Fruit fly (Drosophila melanogaster): ENCODE results near the gene mfrn.

The mfrn gene

DNA sequence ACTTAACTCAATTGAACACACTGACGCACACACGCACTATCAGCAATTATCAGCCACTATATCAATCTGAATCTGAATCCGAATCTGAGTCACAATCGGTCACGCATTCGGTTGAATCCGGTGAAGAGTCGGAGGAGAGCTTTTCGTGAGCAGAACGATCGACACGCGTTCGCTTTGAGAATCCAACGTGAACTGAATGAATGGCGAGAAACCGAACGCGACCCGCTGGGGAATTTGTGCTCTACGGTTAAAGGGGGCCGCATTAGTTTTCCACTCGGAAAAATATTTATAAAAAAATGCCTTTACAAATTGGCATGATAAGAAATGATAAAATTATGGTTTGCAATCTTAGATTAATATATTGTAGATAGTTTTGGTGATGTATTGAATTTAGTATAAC lies 40.4 kb upstream of the mfrn start, which contains the start of gene betaTub97EF (continued):
- TF ChIP-seq CG5953 (GFP tag; IDR thresholded peaks at IDR 0.05) = no peak
- no peak for TF ChIP-seq lola (GFP tag; optimal IDR thresholded peaks at IDR 0.05)
- no peak for TF ChIP-seq CG6254 (GFP tag; optimal IDR thresholded peaks at IDR 0.05)
- no peak for TF ChIP-seq CG11560 (tag; IDR thresholded peaks at IDR 0.05)
- TF ChIP-seq vfl (GFP tag; optimal IDR thresholded peaks at IDR 0.05) = no peak
- TF ChIP-seq CG2875 (GFP tag; optimal IDR thresholded peaks at IDR 0.05) = no peak
- TF ChIP-seq org-1 (GFP tag; optimal IDR thresholded peaks at IDR 0.05) = no peak
- TF ChIP-seq BtbVII (GFP tag; optimal IDR thresholded peaks at IDR 0.05) = no peak
- no peak for TF ChIP-seq Fer1 (GFP tag; optimal IDR thresholded peaks at IDR 0.05)
- peak; percentile 28; the same call in 1 of the 2 replicates for TF ChIP-seq vvl (GFP tag; IDR thresholded peaks at IDR 0.05)
- TF ChIP-seq Poxn (GFP tag; IDR thresholded peaks at IDR 0.05) = no peak
- TF ChIP-seq psq (GFP tag; optimal IDR thresholded peaks at IDR 0.05) = no peak
- TF ChIP-seq CG9609 (GFP tag; optimal IDR thresholded peaks at IDR 0.05) = no peak
- TF ChIP-seq CG15011 (GFP tag; optimal IDR thresholded peaks at IDR 0.05) = no peak
- TF ChIP-seq CG13424 (tag; optimal IDR thresholded peaks at IDR 0.05) = no peak
- TF ChIP-seq bbx (GFP tag; IDR thresholded peaks at IDR 0.05; ENCODE audit: partially characterized antibody) = no peak
- no peak for TF ChIP-seq CG3065 (GFP tag; optimal IDR thresholded peaks at IDR 0.05)
- no peak for TF ChIP-seq CG7357 (GFP tag; IDR thresholded peaks at IDR 0.05)
- no peak for TF ChIP-seq jing (GFP tag; optimal IDR thresholded peaks at IDR 0.05)
- TF ChIP-seq wor (GFP tag; IDR thresholded peaks at IDR 0.05) = no peak
- no peak for TF ChIP-seq CG14667 (GFP tag; IDR thresholded peaks at IDR 0.05)
- no peak for TF ChIP-seq D (optimal IDR thresholded peaks at IDR 0.05)
- TF ChIP-seq D (GFP tag; optimal IDR thresholded peaks at IDR 0.05) = no peak
- no peak for TF ChIP-seq CG7271 (tag; optimal IDR thresholded peaks at IDR 0.05)
- TF ChIP-seq CG2120 (GFP tag; optimal IDR thresholded peaks at IDR 0.05) = no peak
- no peak for TF ChIP-seq CTCF (GFP tag; optimal IDR thresholded peaks at IDR 0.05)
- no peak for TF ChIP-seq emc (GFP tag; optimal IDR thresholded peaks at IDR 0.05)
- TF ChIP-seq sna (GFP tag; IDR thresholded peaks at IDR 0.05; ENCODE audit: partially characterized antibody) = no peak
- no peak for TF ChIP-seq CG10565 (GFP tag; optimal IDR thresholded peaks at IDR 0.05)
- TF ChIP-seq vnd (GFP tag; IDR thresholded peaks at IDR 0.05; ENCODE audit: partially characterized antibody) = no peak
- TF ChIP-seq insv (GFP tag; optimal IDR thresholded peaks at IDR 0.05) = no peak
- TF ChIP-seq MBD-R2 (GFP tag; IDR thresholded peaks at IDR 0.05) = no peak
- no peak for TF ChIP-seq CG11504 (tag; optimal IDR thresholded peaks at IDR 0.05)
- TF ChIP-seq pnt (GFP tag; optimal IDR thresholded peaks at IDR 0.05) = no peak
- no peak for TF ChIP-seq CG9215 (GFP tag; IDR thresholded peaks at IDR 0.05)
- TF ChIP-seq Meics (GFP tag; optimal IDR thresholded peaks at IDR 0.05) = no peak
- TF ChIP-seq Opbp (GFP tag; IDR thresholded peaks at IDR 0.05; ENCODE audit: partially characterized antibody) = no peak
- TF ChIP-seq fru (optimal IDR thresholded peaks at IDR 0.05) = no peak
- no peak for TF ChIP-seq hth (optimal IDR thresholded peaks at IDR 0.05)
- no peak for TF ChIP-seq CG17328 (GFP tag; IDR thresholded peaks at IDR 0.05)
- TF ChIP-seq CG2116 (GFP tag; optimal IDR thresholded peaks at IDR 0.05) = no peak
- TF ChIP-seq PHDP (tag; optimal IDR thresholded peaks at IDR 0.05) = no peak
- no peak for TF ChIP-seq mam (GFP tag; optimal IDR thresholded peaks at IDR 0.05)
- no peak for TF ChIP-seq ab (GFP tag; optimal IDR thresholded peaks at IDR 0.05)
- TF ChIP-seq CG10431 (GFP tag; optimal IDR thresholded peaks at IDR 0.05) = no peak
- TF ChIP-seq CG32772 (GFP tag; IDR thresholded peaks at IDR 0.05) = no peak
- TF ChIP-seq Elba2 (GFP tag; optimal IDR thresholded peaks at IDR 0.05) = no peak
- TF ChIP-seq CG8944 (GFP tag; optimal IDR thresholded peaks at IDR 0.05) = no peak
- peak; percentile 68; the same call in 1 of the 4 replicates for TF ChIP-seq chinmo (GFP tag; IDR thresholded peaks at IDR 0.05; ENCODE audit: partially characterized antibody)
- TF ChIP-seq dpn (GFP tag; optimal IDR thresholded peaks at IDR 0.05) = no peak
- TF ChIP-seq yki (optimal IDR thresholded peaks at IDR 0.05) = no peak
- TF ChIP-seq stc (GFP tag; IDR thresholded peaks at IDR 0.05) = 0 out of 2 replicates have a peak, but pooled peaks have one; percentile 40
- TF ChIP-seq CG6175 (GFP tag; IDR thresholded peaks at IDR 0.05) = peak; percentile 33; the same call in 1 of the 3 replicates
- peak in 1 of 2 experiments; percentile 0 for TF ChIP-seq bsh (GFP tag; optimal IDR thresholded peaks at IDR 0.05)

Data from whole organism, embryonic.